Worm (Caenorhabditis elegans): ENCODE results near the gene arl-1.

The arl-1 gene

ce11 chrII:8587660-8588230 is 5.9 kb downstream of the arl-1 start:
- no peak for TF ChIP-seq hmbx-1 (tag; optimal IDR thresholded peaks at IDR 0.05)
- TF ChIP-seq B0310.2 (tag; optimal IDR thresholded peaks at IDR 0.05), result no peak
- no peak for TF ChIP-seq flt-1 (GFP tag; IDR thresholded peaks at IDR 0.05)
- TF ChIP-seq pes-1 (GFP tag; IDR thresholded peaks at IDR 0.05), result no peak
- no peak for TF ChIP-seq tbx-11 (GFP tag; IDR thresholded peaks at IDR 0.05)

- TF ChIP-seq hnd-1 (tag; optimal IDR thresholded peaks at IDR 0.05) (no peak), ceh-13 (GFP tag; optimal IDR thresholded peaks at IDR 0.05) (no peak), F13C5.2 (tag; optimal IDR thresholded peaks at IDR 0.05) (no peak), scrt-1 (GFP tag; IDR thresholded peaks at IDR 0.05) (no peak), ets-7 (tag; optimal IDR thresholded peaks at IDR 0.05) (no peak), hmg-4 (GFP tag; optimal IDR thresholded peaks at IDR 0.05) (no peak), B0310.2 (tag; optimal IDR thresholded peaks at IDR 0.05) (no peak), flt-1 (GFP tag; IDR thresholded peaks at IDR 0.05) (no peak), tra-4 (tag; optimal IDR thresholded peaks at IDR 0.05) (no peak), tbx-11 (GFP tag; IDR thresholded peaks at IDR 0.05) (no peak), sea-1 (GFP tag; conservative IDR thresholded peaks at IDR 0.05) (no peak), aly-1 (tag; optimal IDR thresholded peaks at IDR 0.05) (no peak), ama-1 (optimal IDR thresholded peaks at IDR 0.05) (no peak), pes-1 (GFP tag; IDR thresholded peaks at IDR 0.05) (no peak)
Observed at ce11 chrII:8588442-8588841, 6.6 kb downstream of the arl-1 start.

- TF ChIP-seq tbx-37 (GFP tag; conservative IDR thresholded peaks at IDR 0.05) (no peak), flt-1 (GFP tag; IDR thresholded peaks at IDR 0.05) (no peak), hmbx-1 (tag; optimal IDR thresholded peaks at IDR 0.05) (no peak), tra-4 (tag; optimal IDR thresholded peaks at IDR 0.05) (no peak), ama-1 (optimal IDR thresholded peaks at IDR 0.05) (no peak), tbx-11 (GFP tag; IDR thresholded peaks at IDR 0.05) (no peak), sea-1 (GFP tag; conservative IDR thresholded peaks at IDR 0.05) (no peak), hnd-1 (tag; optimal IDR thresholded peaks at IDR 0.05) (no peak), scrt-1 (GFP tag; IDR thresholded peaks at IDR 0.05) (no peak), ceh-36 (tag; optimal IDR thresholded peaks at IDR 0.05) (no peak), ceh-13 (GFP tag; optimal IDR thresholded peaks at IDR 0.05) (no peak), aly-1 (tag; optimal IDR thresholded peaks at IDR 0.05) (no peak), pes-1 (GFP tag; IDR thresholded peaks at IDR 0.05) (no peak), ets-7 (tag; optimal IDR thresholded peaks at IDR 0.05) (no peak), F13C5.2 (tag; optimal IDR thresholded peaks at IDR 0.05) (no peak), B0310.2 (tag; optimal IDR thresholded peaks at IDR 0.05) (no peak)
Observed at ce11 chrII:8589227-8589626, 7.4 kb downstream of the arl-1 start.

ce11 chrII:8590684-8591083 is 8.9 kb downstream of the arl-1 start, which contains the start of gene aptf-4:
aptf-4 (plus strand) TSS chrII:8590984.
- no peak for TF ChIP-seq sea-1 (GFP tag; conservative IDR thresholded peaks at IDR 0.05)
- no peak for TF ChIP-seq hnd-1 (tag; optimal IDR thresholded peaks at IDR 0.05)
- no peak for TF ChIP-seq B0310.2 (tag; optimal IDR thresholded peaks at IDR 0.05)
- TF ChIP-seq ama-1 (optimal IDR thresholded peaks at IDR 0.05), result no peak
- no peak for TF ChIP-seq aly-1 (tag; optimal IDR thresholded peaks at IDR 0.05)
- TF ChIP-seq ets-7 (tag; optimal IDR thresholded peaks at IDR 0.05), result no peak
- no peak for TF ChIP-seq pes-1 (GFP tag; IDR thresholded peaks at IDR 0.05)
- no peak for TF ChIP-seq hmbx-1 (tag; optimal IDR thresholded peaks at IDR 0.05)
- TF ChIP-seq F13C5.2 (tag; optimal IDR thresholded peaks at IDR 0.05), result no peak
- no peak for TF ChIP-seq ceh-36 (tag; optimal IDR thresholded peaks at IDR 0.05)
- no peak for TF ChIP-seq tra-4 (tag; optimal IDR thresholded peaks at IDR 0.05)
- TF ChIP-seq flt-1 (GFP tag; IDR thresholded peaks at IDR 0.05), result no peak
- TF ChIP-seq tbx-37 (GFP tag; conservative IDR thresholded peaks at IDR 0.05), result no peak
- no peak for TF ChIP-seq scrt-1 (GFP tag; IDR thresholded peaks at IDR 0.05)
- no peak for TF ChIP-seq hmg-4 (GFP tag; optimal IDR thresholded peaks at IDR 0.05)
- no peak for TF ChIP-seq tbx-11 (GFP tag; IDR thresholded peaks at IDR 0.05)
- no peak for TF ChIP-seq ceh-13 (GFP tag; optimal IDR thresholded peaks at IDR 0.05)

ce11 chrII:8593840-8594625 is 12.2 kb downstream of the arl-1 start, which contains the start of gene aptf-3:
aptf-3 (plus strand) TSS chrII:8594190.
- no peak for TF ChIP-seq ets-7 (tag; optimal IDR thresholded peaks at IDR 0.05)
- no peak for TF ChIP-seq tbx-11 (GFP tag; IDR thresholded peaks at IDR 0.05)
- no peak for TF ChIP-seq tbx-37 (GFP tag; conservative IDR thresholded peaks at IDR 0.05)
- no peak for TF ChIP-seq hmg-4 (GFP tag; optimal IDR thresholded peaks at IDR 0.05)

ce11 chrII:8599214-8599613 is 17.4 kb downstream of the arl-1 start, which contains the start of gene F28C6.5:
F28C6.5 (plus strand) TSS chrII:8599514.
- TF ChIP-seq hnd-1 (tag; optimal IDR thresholded peaks at IDR 0.05), result no peak
- TF ChIP-seq hmbx-1 (tag; optimal IDR thresholded peaks at IDR 0.05), result no peak
- TF ChIP-seq ets-7 (tag; optimal IDR thresholded peaks at IDR 0.05), result no peak
- TF ChIP-seq hmg-4 (GFP tag; optimal IDR thresholded peaks at IDR 0.05), result no peak
- TF ChIP-seq B0310.2 (tag; optimal IDR thresholded peaks at IDR 0.05), result no peak
- TF ChIP-seq tbx-11 (GFP tag; IDR thresholded peaks at IDR 0.05), result no peak
- TF ChIP-seq flt-1 (GFP tag; IDR thresholded peaks at IDR 0.05), result no peak
- no peak for TF ChIP-seq sea-1 (GFP tag; conservative IDR thresholded peaks at IDR 0.05)
- no peak for TF ChIP-seq ama-1 (optimal IDR thresholded peaks at IDR 0.05)
- no peak for TF ChIP-seq ceh-36 (tag; optimal IDR thresholded peaks at IDR 0.05)
- no peak for TF ChIP-seq scrt-1 (GFP tag; IDR thresholded peaks at IDR 0.05)
- no peak for TF ChIP-seq aly-1 (tag; optimal IDR thresholded peaks at IDR 0.05)
- no peak for TF ChIP-seq tbx-37 (GFP tag; conservative IDR thresholded peaks at IDR 0.05)
- no peak for TF ChIP-seq ceh-13 (GFP tag; optimal IDR thresholded peaks at IDR 0.05)
- no peak for TF ChIP-seq F13C5.2 (tag; optimal IDR thresholded peaks at IDR 0.05)
- no peak for TF ChIP-seq pes-1 (GFP tag; IDR thresholded peaks at IDR 0.05)
- TF ChIP-seq tra-4 (tag; optimal IDR thresholded peaks at IDR 0.05), result no peak

- TF ChIP-seq tbx-37 (GFP tag; conservative IDR thresholded peaks at IDR 0.05), result no peak
- TF ChIP-seq ets-7 (tag; optimal IDR thresholded peaks at IDR 0.05), result no peak
- TF ChIP-seq aly-1 (tag; optimal IDR thresholded peaks at IDR 0.05), result no peak
- no peak for TF ChIP-seq tra-4 (tag; optimal IDR thresholded peaks at IDR 0.05)
- no peak for TF ChIP-seq ceh-36 (tag; optimal IDR thresholded peaks at IDR 0.05)
- TF ChIP-seq scrt-1 (GFP tag; IDR thresholded peaks at IDR 0.05), result no peak
- TF ChIP-seq ama-1 (optimal IDR thresholded peaks at IDR 0.05), result no peak
- no peak for TF ChIP-seq tbx-11 (GFP tag; IDR thresholded peaks at IDR 0.05)
Observed at ce11 chrII:8600165-8600564, 18.4 kb downstream of the arl-1 start, which contains the start of gene pigg-1. pigg-1 (minus strand) TSS chrII:8600265.

Measured in whole organism, early embryonic.